Fruit fly (Drosophila melanogaster) Kc167 (cell line): Measurements from ENCODE around the gene Rbp.

ENCODE experiments used
- Myc ChIP-seq: fragments of >200 bp; optimal IDR thresholded peaks from 2 replicates; lab custom pipeline; 2017; ENCODE audit warnings: missing external identifiers
- Sin3A ChIP-seq: fragments of >200 bp; optimal IDR thresholded peaks from 2 replicates; lab custom pipeline; 2018; ENCODE audit warnings: missing external identifiers
- h ChIP-seq: fragments of >200 bp; optimal IDR thresholded peaks from 3 replicates; lab custom pipeline; 2018; ENCODE audit warnings: missing external identifiers
- insv ChIP-seq: fragments of >200 bp; optimal IDR thresholded peaks from 3 replicates; lab custom pipeline; 2018; ENCODE audit warnings: missing external identifiers
- psq ChIP-seq: fragments of >200 bp; optimal IDR thresholded peaks from 2 replicates; lab custom pipeline; 2017; ENCODE audit warnings: missing external identifiers
- ttk ChIP-seq: sonication (Bioruptor generic); optimal IDR thresholded peaks from 2 replicates; lab custom pipeline; 2017; ENCODE audit warnings: missing external identifiers

- TF ChIP-seq Myc (lab: Kevin White, UChicago): no peak
- no peak for TF ChIP-seq h
- no peak for TF ChIP-seq psq (lab: Kevin White, UChicago)
- TF ChIP-seq Sin3A (lab: Kevin White, UChicago): no peak
- no peak for TF ChIP-seq insv
- TF ChIP-seq ttk: no peak
These were observed 60.2 kb downstream of the Rbp start, which contains the start of gene CG6118 for dm6 chr3R:15434676-15435075.
